Fruit fly (Drosophila melanogaster) whole organism, wandering third instar larva: ENCODE results near the gene Uch.
A peak's percentile ranks its signal among the peaks of the same experiment; 100 is the strongest.

Source experiments
- Abd-B ChIP-seq: fragments of >200 bp; optimal IDR thresholded peaks from 2 replicates; lab custom pipeline; 2017; ENCODE audit warnings: missing biosample characterization, missing genetic modification characterization
- CG32264 ChIP-seq: fragments of 200-800 bp; sonication (Bioruptor generic); optimal IDR thresholded peaks from 2 replicates; lab custom pipeline; 2016; ENCODE audit warnings: missing biosample characterization, missing genetic modification characterization
- CrebA ChIP-seq: fragments of 200-800 bp; sonication (Bioruptor generic); optimal IDR thresholded peaks from 2 replicates; lab custom pipeline; 2016; ENCODE audit warnings: missing biosample characterization, mild to moderate bottlenecking, missing genetic modification characterization, borderline replicate concordance
- Dfd ChIP-seq: fragments of >200 bp; optimal IDR thresholded peaks from 2 replicates; lab custom pipeline; 2017; ENCODE audit warnings: missing biosample characterization, missing genetic modification characterization
- OdsH ChIP-seq: fragments of 200-800 bp; sonication (Bioruptor generic); optimal IDR thresholded peaks from 2 replicates; lab custom pipeline; 2016; ENCODE audit warnings: missing biosample characterization, mild to moderate bottlenecking, missing genetic modification characterization
- Vsx2 ChIP-seq: fragments of 200-300, 225-300 bp; sonication (Bioruptor generic); optimal IDR thresholded peaks from 2 replicates; lab custom pipeline; 2018; ENCODE audit warnings: missing biosample characterization, missing genetic modification characterization; ENCODE audit not compliant: partially characterized antibody
- br ChIP-seq: fragments of 200-800 bp; sonication (Bioruptor generic); optimal IDR thresholded peaks from 2 replicates; lab custom pipeline; 2016; ENCODE audit warnings: missing biosample characterization, missing genetic modification characterization
- brk ChIP-seq: fragments of 200-800 bp; sonication (Bioruptor generic); optimal IDR thresholded peaks from 2 replicates; lab custom pipeline; 2016; ENCODE audit warnings: missing biosample characterization, mild to moderate bottlenecking, missing genetic modification characterization
- foxo ChIP-seq, 2 experiments: fragments of 200-800 bp; sonication (Bioruptor generic); optimal IDR thresholded peaks; 2 replicates in 1 of 2; 3 replicates in 1 of 2; lab custom pipeline; 2016 to 2017; ENCODE audit warnings: missing biosample characterization in 2 of 2, missing genetic modification characterization in 2 of 2
- jim ChIP-seq: fragments of 175-275, 200-325 bp; sonication (Bioruptor generic); optimal IDR thresholded peaks from 2 replicates; lab custom pipeline; 2016; ENCODE audit warnings: missing biosample characterization, mild to moderate bottlenecking, missing genetic modification characterization
- psq ChIP-seq: fragments of 200-800 bp; sonication (Bioruptor generic); optimal IDR thresholded peaks from 3 replicates; lab custom pipeline; 2017; ENCODE audit warnings: missing biosample characterization, mild to moderate bottlenecking, missing genetic modification characterization, moderate library complexity
- sv ChIP-seq: fragments of 200-800 bp; sonication (Bioruptor generic); optimal IDR thresholded peaks from 3 replicates; lab custom pipeline; 2016; ENCODE audit warnings: missing biosample characterization, missing genetic modification characterization

DNA sequence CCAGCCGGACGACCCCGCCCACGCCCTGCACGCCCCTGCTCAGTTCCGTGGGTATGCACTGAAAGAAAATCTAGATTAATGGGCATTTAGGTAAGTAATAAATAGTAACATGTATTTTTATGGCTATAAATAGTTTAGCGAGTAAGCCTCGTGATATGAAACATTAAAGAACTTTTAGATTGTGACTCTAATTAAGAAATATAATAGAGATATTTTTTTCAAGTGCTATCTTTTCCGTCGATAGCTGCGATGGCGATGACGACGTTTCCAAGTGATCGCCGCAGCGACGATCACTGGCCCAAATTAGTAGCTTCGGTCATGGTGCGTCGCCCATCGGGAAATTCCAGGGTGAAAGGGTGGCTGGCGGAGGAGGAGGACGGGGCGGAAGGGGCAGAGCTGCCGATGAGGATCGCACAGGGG lies 33.9 kb downstream of the Uch start:
- TF ChIP-seq Vsx2 (GFP tag; lab: Kevin White, UChicago) (no peak), CG32264 (GFP tag; lab: Kevin White, UChicago) (peak; percentile 26), psq (GFP tag; lab: Kevin White, UChicago) (peak; percentile 64), CrebA (GFP tag; lab: Kevin White, UChicago) (no peak), Abd-B (GFP tag; lab: Kevin White, UChicago) (no peak), brk (GFP tag; lab: Kevin White, UChicago) (no peak), OdsH (GFP tag; lab: Kevin White, UChicago) (peak; percentile 67), br (peak; percentile 63), Dfd (no peak), jim (no peak), foxo (GFP tag; optimal IDR thresholded peaks at IDR 0.05; lab: Kevin White, UChicago) (peak in 1 of 2 experiments; percentile 81), sv (GFP tag; lab: Kevin White, UChicago) (peak; percentile 64)
